Fruit fly (Drosophila melanogaster) whole organism, larva: ENCODE data around the gene CAH9.

ENCODE experiments used
- noc ChIP-seq: fragments of 200-800 bp; sonication (Bioruptor generic); optimal IDR thresholded peaks from 3 replicates; lab custom pipeline; 2019; ENCODE audit warnings: missing biosample characterization, mild to moderate bottlenecking, missing genetic modification characterization, moderate library complexity

The CAH9 gene

dm6 chr3R:27094233-27094632, 11.8 kb downstream of the CAH9 start, which contains the start of gene CG14259:
Gene CG14259 (plus strand): TSS chr3R:27094533.
- TF ChIP-seq noc (tag; lab: Kevin White, UChicago): no peak

DNA sequence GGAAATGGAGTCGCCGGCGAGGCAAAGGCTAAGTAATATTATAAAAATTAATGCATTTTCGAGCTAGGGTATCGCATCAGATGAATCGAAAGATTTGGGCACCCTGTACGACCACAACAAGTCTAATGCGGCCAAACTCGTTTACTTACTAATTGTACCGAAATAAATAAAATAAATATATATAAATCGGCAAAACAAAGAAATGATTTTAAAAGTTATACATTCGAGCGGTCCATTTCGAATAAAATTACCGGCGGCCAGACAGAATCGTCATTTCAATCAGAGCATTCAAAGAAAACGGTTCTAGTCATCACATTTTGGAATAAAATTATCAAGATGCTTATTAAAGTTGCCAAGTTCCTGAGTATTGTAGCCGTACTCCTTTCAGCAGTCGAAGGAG, 13.1 kb downstream of the CAH9 start, which contains the start of gene CG14258:
CG14258 (plus strand) TSS at position 301 of the 400 bp plus-strand sequence.
- TF ChIP-seq noc (tag; lab: Kevin White, UChicago): no peak

DNA sequence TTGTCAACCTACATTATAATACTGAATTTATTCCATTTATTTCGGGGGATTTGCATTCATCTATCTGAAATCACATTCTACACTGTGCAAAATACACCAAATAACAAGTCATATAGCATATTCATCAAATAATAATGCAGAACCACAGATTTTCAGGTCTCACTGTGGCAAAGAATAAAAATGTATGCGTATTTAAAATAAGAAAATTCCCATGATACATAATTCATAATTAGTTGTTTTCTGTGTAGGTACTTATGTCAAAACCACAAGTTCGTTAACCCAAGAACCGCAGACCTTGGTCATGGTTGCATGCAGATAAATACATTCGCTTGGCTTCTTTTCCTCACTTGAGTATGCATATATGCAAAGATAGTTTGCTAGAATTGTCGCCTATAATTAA, 13.7 kb downstream of the CAH9 start:
- no peak for TF ChIP-seq noc (tag; lab: Kevin White, UChicago)

DNA sequence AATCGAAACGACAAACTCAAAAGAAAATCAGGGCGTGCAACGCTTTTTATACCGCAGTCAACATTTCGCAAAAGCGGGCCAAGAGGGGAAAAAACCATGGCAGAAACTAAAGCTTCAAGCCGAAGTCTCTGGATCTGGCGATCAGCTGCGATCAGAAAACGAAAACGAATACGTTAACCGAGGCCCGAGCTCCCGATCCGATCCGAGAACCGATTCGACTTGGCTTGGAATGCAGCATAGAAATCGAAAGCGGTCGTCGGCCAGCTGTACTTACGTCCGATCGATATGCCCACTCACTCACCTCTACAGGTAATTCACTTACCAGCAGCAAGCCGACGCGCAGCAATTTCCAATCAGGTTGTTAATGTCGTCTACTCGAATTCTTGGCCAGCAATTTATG, 14.9 kb downstream of the CAH9 start, which contains the start of gene Cpr97Eb:
Cpr97Eb (minus strand) TSS at position 25 of the 400 bp plus-strand sequence.
- TF ChIP-seq noc (tag; lab: Kevin White, UChicago): no peak

DNA sequence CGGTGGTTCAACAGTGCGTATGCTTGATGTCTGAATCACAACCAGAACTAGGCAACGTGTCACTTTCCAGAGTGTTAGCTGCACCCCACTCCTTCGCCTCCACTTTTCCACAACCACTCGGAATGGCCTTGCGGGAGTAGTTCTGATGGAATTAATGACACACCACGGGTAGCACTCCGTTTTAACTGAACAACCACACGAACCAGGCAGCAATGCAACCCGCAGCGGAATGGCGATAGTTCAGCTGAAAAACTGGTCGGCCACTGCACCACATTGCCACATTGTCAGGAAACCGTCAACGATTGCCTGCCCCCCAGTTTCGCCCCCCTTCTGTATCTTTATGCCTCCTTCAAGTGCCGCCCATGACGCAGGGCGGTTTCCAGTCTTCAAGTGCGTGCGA, 18.4 kb downstream of the CAH9 start, which contains the start of gene Cpr97Ea:
Cpr97Ea (minus strand) TSS at position 230 of the 400 bp plus-strand sequence.
- no peak for TF ChIP-seq noc (tag; lab: Kevin White, UChicago)

- TF ChIP-seq noc (tag; lab: Kevin White, UChicago): no peak
Observed at dm6 chr3R:27084528-27085052, 21.4 kb downstream of the CAH9 start.

DNA sequence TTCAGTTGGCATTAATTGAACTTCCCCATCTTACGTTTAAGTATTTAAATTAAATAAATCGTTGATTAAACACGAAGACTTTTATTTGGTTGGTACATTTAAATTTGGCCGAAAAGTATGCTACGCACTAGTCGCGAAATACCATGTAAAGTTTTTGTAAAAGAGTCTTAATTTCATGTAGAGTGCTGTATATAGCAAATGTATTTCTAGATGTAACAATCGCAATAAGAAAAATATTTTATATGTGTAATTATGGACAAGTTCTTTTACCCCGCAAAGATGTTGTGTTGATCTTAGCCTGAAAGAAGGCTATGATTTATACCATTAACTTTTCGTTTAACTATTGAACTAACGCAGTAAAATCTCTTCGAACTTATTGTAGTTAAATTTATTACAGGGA, 23.2 kb downstream of the CAH9 start:
- TF ChIP-seq noc (tag; lab: Kevin White, UChicago): no peak

dm6 chr3R:27076618-27077017, 29.4 kb downstream of the CAH9 start:
- TF ChIP-seq noc (tag; lab: Kevin White, UChicago): no peak

- no peak for TF ChIP-seq noc (tag; lab: Kevin White, UChicago)
Observed at dm6 chr3R:27075694-27076093, 30.3 kb downstream of the CAH9 start, which contains the start of gene CG14257. Gene CG14257 (plus strand): TSS chr3R:27075870.

DNA sequence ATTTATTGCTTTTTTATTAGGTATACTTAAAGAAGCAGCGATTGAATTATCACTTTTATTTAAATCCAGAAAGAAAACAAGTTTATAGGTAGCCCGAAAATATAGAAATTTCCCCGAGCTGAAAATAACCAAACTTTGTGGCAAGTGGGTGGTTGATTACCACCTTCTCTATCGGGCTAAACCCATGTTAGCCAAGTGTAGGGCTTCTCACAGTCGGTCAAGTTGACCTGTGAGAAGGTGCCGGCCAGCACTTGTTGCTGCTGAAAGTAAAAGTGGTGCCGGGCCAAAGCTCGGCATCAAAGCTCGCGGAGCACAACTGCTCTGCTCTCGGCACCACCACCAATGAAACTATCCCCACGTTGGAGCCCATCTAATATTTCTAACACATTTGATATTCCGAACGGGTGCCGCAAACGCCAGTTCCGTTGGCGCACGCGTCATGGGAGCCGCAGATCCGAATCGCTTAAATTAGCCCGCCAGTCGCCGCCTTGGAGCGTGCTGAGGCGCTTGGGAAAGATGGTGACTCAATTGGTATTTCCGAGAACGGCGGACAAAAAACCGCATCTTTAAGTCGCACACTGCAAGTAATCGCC, 35.0 kb downstream of the CAH9 start:
- no peak for TF ChIP-seq noc (tag; lab: Kevin White, UChicago)

- no peak for TF ChIP-seq noc (tag; lab: Kevin White, UChicago)
Observed at dm6 chr3R:27069810-27070625, 36.0 kb downstream of the CAH9 start, which contains the start of gene spz. Gene spz (minus strand): TSS chr3R:27070070.

dm6 chr3R:27069201-27069600, 36.8 kb downstream of the CAH9 start:
- TF ChIP-seq noc (tag; lab: Kevin White, UChicago): no peak

DNA sequence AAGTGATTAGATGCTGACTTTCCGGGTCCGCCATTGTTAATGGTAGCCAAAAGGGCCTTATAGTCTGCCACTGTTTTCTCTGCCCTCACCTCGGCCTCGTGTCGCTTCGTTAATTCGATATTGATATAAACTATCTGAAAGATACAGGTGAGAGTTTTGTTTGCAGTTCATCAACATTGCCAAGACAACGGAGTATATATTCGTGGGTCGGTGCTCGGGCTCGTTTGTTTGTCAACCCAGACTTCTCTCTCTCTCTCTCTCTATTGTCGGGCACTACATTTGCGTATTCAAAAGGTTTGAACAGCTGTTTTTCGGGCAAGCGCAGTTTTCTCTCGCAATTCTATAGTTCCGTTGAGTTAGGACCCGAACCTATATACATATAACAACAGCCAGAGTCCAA, 38.6 kb downstream of the CAH9 start:
- no peak for TF ChIP-seq noc (tag; lab: Kevin White, UChicago)

dm6 chr3R:27065136-27065535, 40.8 kb downstream of the CAH9 start, which contains the start of gene CG43935:
Gene CG43935 (plus strand): TSS chr3R:27065436.
- no peak for TF ChIP-seq noc (tag; lab: Kevin White, UChicago)

- TF ChIP-seq noc (tag; lab: Kevin White, UChicago): no peak
Observed at dm6 chr3R:27064099-27064498, 41.9 kb downstream of the CAH9 start, which contains the start of gene Nep5. Gene Nep5 (minus strand): TSS chr3R:27064199.

DNA sequence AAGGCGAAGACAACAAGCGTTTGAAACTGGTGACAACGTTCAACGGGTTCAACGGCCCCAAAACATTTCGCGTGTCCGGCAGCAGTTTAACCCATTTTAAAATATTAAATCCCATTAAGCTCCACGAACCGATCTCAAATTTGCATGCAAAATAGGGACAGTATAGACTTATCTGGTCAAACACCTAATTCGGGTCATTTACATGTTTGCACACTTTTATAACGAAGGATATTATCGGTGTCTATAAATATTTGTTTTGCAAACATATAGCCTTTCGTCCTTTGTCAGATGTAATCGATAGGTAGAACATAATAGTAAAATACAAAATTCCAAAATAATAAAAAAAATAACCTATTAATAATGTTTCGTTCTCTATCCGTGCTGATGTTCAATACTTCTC, 44.1 kb downstream of the CAH9 start, which contains the start of gene CG34292:
CG34292 (plus strand) TSS at position 301 of the 400 bp plus-strand sequence.
- TF ChIP-seq noc (tag; lab: Kevin White, UChicago): no peak
